Worm (Caenorhabditis elegans) whole organism, L3 larva: Measurements from ENCODE around the gene nadk-1.

ENCODE experiments used
- R02D3.7 ChIP-seq: fragments of 150-350 bp; optimal IDR thresholded peaks from 2 replicates; lab custom pipeline; 2014; ENCODE audit warnings: missing biosample characterization, missing genetic modification characterization
- ama-1 ChIP-seq: fragments of 150-350 bp; optimal IDR thresholded peaks from 2 replicates; lab custom pipeline; 2018
- ceh-28 ChIP-seq: fragments of 150-350 bp; optimal IDR thresholded peaks from 2 replicates; lab custom pipeline; 2014; ENCODE audit warnings: missing biosample characterization, missing genetic modification reagents, missing genetic modification characterization
- ceh-82 ChIP-seq: fragments of 150-350 bp; optimal IDR thresholded peaks from 2 replicates; lab custom pipeline; 2014; ENCODE audit warnings: missing biosample characterization, missing genetic modification characterization
- elt-1 ChIP-seq: fragments of 150-350 bp; optimal IDR thresholded peaks from 2 replicates; lab custom pipeline; 2014; ENCODE audit warnings: missing biosample characterization, missing genetic modification characterization
- elt-2 ChIP-seq: sonication (generic microtip); optimal IDR thresholded peaks from 2 replicates; lab custom pipeline; 2016; ENCODE audit warnings: missing genetic modification reagents, mild to moderate bottlenecking, missing genetic modification characterization, missing compliant biosample characterization
- elt-3 ChIP-seq, 3 experiments: fragments of 150-350 bp in 1 of 3; sonication (generic microtip) in 2 of 3; optimal IDR thresholded peaks; 2 replicates in 2 of 3; 4 replicates in 1 of 3; lab custom pipeline; 2014 to 2017; ENCODE audit warnings: missing biosample characterization in 3 of 3, missing genetic modification characterization in 3 of 3
- eor-1 ChIP-seq, 2 experiments: fragments of 150-350 bp; optimal IDR thresholded peaks; 2 replicates each; lab custom pipeline; 2014 to 2018; ENCODE audit warnings: missing biosample characterization in 2 of 2, missing genetic modification characterization in 2 of 2
- fkh-10 ChIP-seq: sonication (generic microtip); optimal IDR thresholded peaks from 2 replicates; lab custom pipeline; 2017; ENCODE audit warnings: missing biosample characterization, missing genetic modification reagents, missing genetic modification characterization
- fkh-2 ChIP-seq: fragments of 150-350 bp; optimal IDR thresholded peaks from 2 replicates; lab custom pipeline; 2014; ENCODE audit warnings: missing biosample characterization, missing genetic modification reagents, missing genetic modification characterization
- fos-1 ChIP-seq: fragments of 150-350 bp; optimal IDR thresholded peaks from 2 replicates; lab custom pipeline; 2014; ENCODE audit warnings: missing biosample characterization, missing genetic modification characterization
- jun-1 ChIP-seq: fragments of 150-350 bp; optimal IDR thresholded peaks from 2 replicates; lab custom pipeline; 2014; ENCODE audit warnings: missing biosample characterization, missing genetic modification reagents, missing genetic modification characterization
- lin-15B ChIP-seq: fragments of 150-350 bp; optimal IDR thresholded peaks from 2 replicates; lab custom pipeline; 2014; ENCODE audit warnings: missing biosample characterization, missing genetic modification characterization
- lin-39 ChIP-seq: fragments of 150-350 bp; optimal IDR thresholded peaks from 2 replicates; lab custom pipeline; 2018; ENCODE audit warnings: missing biosample characterization, missing genetic modification reagents, missing genetic modification characterization
- lsy-12 ChIP-seq: sonication (generic microtip); optimal IDR thresholded peaks from 2 replicates; lab custom pipeline; 2016; ENCODE audit warnings: mild to moderate bottlenecking, missing genetic modification characterization, missing compliant biosample characterization
- mdl-1 ChIP-seq: fragments of 150-350 bp; optimal IDR thresholded peaks from 2 replicates; lab custom pipeline; 2014; ENCODE audit warnings: missing biosample characterization, missing genetic modification characterization
- mml-1 ChIP-seq: fragments of 150-350 bp; sonication (generic microtip); optimal IDR thresholded peaks from 3 replicates; lab custom pipeline; 2014; ENCODE audit warnings: missing biosample characterization, missing genetic modification characterization
- nfya-1 ChIP-seq: sonication (generic microtip); optimal IDR thresholded peaks from 2 replicates; lab custom pipeline; 2017; ENCODE audit warnings: missing genetic modification characterization, mild to moderate bottlenecking, missing compliant biosample characterization, antibody characterized with exemption, moderate library complexity; ENCODE audit not compliant: insufficient read depth
- nhr-23 ChIP-seq: fragments of 150-350 bp; optimal IDR thresholded peaks from 2 replicates; lab custom pipeline; 2014; ENCODE audit warnings: missing biosample characterization, missing genetic modification reagents, missing genetic modification characterization
- nhr-25 ChIP-seq: sonication (generic microtip); optimal IDR thresholded peaks from 2 replicates; lab custom pipeline; 2017; ENCODE audit warnings: missing biosample characterization, missing genetic modification characterization
- nhr-43 ChIP-seq: sonication (generic microtip); optimal IDR thresholded peaks from 2 replicates; lab custom pipeline; 2016; ENCODE audit warnings: mild to moderate bottlenecking, missing genetic modification characterization, missing compliant biosample characterization; ENCODE audit not compliant: poor library complexity, severe bottlenecking
- nhr-67 ChIP-seq: fragments of 150-350 bp; optimal IDR thresholded peaks from 2 replicates; lab custom pipeline; 2014; ENCODE audit warnings: missing biosample characterization, missing genetic modification characterization
- nhr-76 ChIP-seq: fragments of 150-350 bp; sonication (generic microtip); optimal IDR thresholded peaks from 5 replicates; lab custom pipeline; 2014; ENCODE audit warnings: missing biosample characterization, missing genetic modification characterization
- pha-4 ChIP-seq: fragments of 150-350 bp; optimal IDR thresholded peaks from 2 replicates; lab custom pipeline; 2014; ENCODE audit warnings: missing biosample characterization, missing genetic modification reagents, missing genetic modification characterization
- pqm-1 ChIP-seq: fragments of 150-350 bp; optimal IDR thresholded peaks from 2 replicates; lab custom pipeline; 2017; ENCODE audit warnings: missing biosample characterization, missing genetic modification characterization, inconsistent platforms
- sea-2 ChIP-seq: fragments of 150-350 bp; sonication (generic microtip); optimal IDR thresholded peaks from 4 replicates; lab custom pipeline; 2014; ENCODE audit warnings: missing biosample characterization, missing genetic modification reagents, missing genetic modification characterization
- skn-1 ChIP-seq: fragments of 150-350 bp; optimal IDR thresholded peaks from 2 replicates; lab custom pipeline; 2014; ENCODE audit warnings: missing biosample characterization, missing genetic modification characterization
- unc-62 ChIP-seq: fragments of 150-350 bp; sonication (generic microtip); optimal IDR thresholded peaks from 4 replicates; lab custom pipeline; 2014; ENCODE audit warnings: missing biosample characterization, missing genetic modification reagents, missing genetic modification characterization
- ztf-4 ChIP-seq: fragments of 150-350 bp; optimal IDR thresholded peaks from 2 replicates; lab custom pipeline; 2014; ENCODE audit warnings: missing biosample characterization, missing genetic modification characterization

The nadk-1 gene

DNA sequence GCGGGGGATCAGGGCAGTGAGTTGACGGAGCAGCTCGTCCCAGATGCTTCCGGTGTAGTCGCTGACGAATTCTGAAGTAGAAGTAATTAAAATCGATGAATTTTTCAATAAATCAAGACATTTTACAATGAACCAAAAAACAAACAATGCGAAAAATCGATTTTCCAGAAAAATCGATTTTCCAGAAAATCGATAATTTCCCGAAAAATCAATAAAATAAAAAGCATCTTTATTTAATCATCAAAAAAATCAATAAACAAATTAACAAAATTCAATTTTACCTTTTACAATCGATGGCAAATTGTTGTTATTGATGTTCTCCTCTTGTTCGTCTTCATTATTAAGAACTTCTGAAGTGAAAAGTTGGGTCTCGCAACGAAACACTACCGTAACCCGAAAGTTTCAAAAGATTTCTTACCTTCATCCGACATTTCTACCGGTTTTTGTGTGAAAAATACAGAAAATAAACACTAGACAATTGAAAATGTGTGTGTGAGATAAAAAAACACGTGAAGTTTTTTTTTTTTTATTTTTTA lies 22.3 kb upstream of the nadk-1 start, which contains the start of gene clp-6:
Gene clp-6, minus strand, starts transcription at position 486 of the 536 bp plus-strand sequence.
- TF ChIP-seq ztf-4 (tag; lab: Kevin White, UChicago) = no peak
- peak; percentile 93 for TF ChIP-seq ceh-28 (tag; lab: Kevin White, UChicago)
- no peak for TF ChIP-seq eor-1 (tag; optimal IDR thresholded peaks at IDR 0.05; lab: Kevin White, UChicago)

DNA sequence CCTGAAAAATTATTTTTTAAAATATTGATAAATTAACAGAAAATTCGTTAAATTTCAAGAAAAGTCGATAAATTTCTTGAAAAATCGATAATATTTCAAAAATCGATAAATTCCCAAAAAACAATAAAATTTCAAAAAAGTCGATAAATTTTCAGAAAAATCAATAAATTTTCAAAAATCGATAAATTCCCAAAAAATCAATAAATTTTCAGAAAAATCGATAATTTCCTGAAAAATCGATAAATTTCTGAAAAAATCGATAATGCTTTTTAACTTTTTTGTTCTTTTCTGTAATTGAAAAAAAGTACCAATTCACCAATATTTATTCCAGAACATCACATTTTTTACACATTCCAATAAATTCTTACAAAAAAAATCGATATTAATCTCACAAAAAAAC lies 21.7 kb upstream of the nadk-1 start:
- peak; percentile 99 for TF ChIP-seq ceh-28 (tag; lab: Kevin White, UChicago)
- no peak for TF ChIP-seq lin-39
- no peak for TF ChIP-seq elt-2 (tag; lab: Kevin White, UChicago)

DNA sequence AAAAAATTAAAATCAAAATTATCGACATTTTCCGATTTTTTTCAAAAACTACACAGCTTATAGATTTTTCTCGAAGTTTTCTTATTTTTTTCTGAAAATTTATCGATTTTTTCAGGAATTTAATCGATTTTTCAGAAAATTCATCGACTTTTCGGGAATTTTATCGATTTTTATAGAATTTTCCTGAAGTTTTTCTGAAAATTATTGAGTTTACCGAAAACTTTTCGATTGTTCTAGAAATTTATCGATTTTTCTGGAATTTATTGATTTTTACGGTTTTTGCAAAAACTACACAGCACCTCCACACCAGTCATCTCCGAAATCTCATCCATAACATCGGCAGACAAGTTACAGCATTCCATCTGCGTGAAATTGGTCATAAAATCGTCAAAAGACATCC lies 19.2 kb upstream of the nadk-1 start:
- no peak for TF ChIP-seq fkh-10 (GFP tag; lab: Kevin White, UChicago)
- peak; percentile 84 for TF ChIP-seq ceh-28 (tag; lab: Kevin White, UChicago)

DNA sequence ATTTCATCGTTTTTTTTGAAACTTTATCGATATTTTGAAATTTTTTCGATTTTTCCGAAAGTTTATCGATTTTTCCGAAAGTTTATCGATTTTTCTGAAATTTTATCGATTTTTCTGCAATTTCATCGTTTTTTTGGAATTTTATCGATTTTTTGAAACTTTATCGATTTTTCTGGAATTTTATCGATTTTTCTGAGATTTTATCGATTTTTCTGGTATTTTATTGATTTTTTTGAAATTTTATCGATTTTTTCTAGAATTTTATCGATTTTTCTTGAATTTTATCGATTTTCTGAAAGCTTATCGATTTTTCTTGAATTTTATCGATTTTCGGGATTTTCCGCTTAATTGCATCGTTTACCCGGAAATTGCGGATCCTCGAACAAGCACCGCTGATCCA lies 13.4 kb upstream of the nadk-1 start:
- TF ChIP-seq pqm-1 (tag; lab: Kevin White, UChicago) (no peak), ceh-28 (tag; lab: Kevin White, UChicago) (peak; percentile 97)

DNA sequence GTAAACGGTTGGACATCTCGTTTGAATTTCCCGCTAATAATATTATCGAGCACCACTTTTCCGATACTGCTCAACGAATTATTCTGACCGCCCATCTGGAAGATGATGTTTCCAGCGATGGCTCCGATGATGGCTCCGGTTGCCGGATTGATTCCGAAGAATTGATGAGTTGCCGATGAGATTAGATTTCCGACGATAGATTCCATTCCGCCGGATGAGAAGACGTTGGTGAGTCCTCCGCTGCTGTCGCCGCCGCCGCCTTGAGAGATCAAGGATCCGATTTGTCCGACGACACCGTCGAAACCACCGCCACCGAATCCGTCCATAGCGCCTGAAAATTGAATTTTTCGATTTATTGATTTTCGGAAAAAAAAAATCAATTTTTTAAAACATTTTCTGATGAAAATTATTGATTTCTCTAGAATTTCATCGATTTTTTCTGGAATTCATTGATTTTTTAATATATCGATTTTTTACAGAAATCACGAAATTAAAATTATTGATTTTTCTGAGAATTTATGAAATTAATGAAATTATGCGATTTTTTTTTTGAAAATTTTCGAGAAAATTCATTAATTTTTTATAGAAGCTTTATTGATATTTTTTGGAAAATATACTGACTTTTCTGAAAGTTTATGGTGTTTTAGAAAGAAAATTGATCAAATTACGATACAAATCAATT lies 12.7 kb upstream of the nadk-1 start:
- TF ChIP-seq sea-2 (GFP tag; lab: Kevin White, UChicago) = no peak
- TF ChIP-seq ceh-28 (tag; lab: Kevin White, UChicago) = peak; percentile 68
- no peak for TF ChIP-seq lsy-12 (tag; lab: Kevin White, UChicago)
- no peak for TF ChIP-seq elt-1 (tag; lab: Kevin White, UChicago)
- TF ChIP-seq skn-1 (tag; lab: Kevin White, UChicago) = no peak
- no peak for TF ChIP-seq unc-62
- TF ChIP-seq nhr-67 (tag; lab: Kevin White, UChicago) = no peak
- no peak for TF ChIP-seq nhr-76 (tag; lab: Kevin White, UChicago)

DNA sequence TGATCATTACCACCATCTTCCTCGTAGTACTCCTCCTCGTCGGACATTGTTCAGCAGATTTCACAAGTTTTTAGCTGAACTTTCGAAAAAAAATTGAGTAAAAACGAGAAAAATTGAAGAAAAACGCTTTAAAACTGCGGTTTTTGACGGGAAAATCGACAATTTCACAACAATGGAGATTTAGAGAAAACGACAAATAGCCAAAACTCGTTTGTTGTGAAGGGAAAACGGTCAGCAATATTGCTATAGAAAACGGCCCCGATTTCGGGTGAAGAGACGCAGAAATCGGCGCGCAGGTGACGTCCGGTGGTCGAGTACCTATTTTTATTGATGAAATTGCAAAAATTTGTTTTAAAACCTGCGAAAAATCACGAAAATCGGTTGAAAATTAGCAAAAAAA lies 11.0 kb upstream of the nadk-1 start, which contains the start of gene clp-7:
Gene clp-7, minus strand, starts transcription at position 47 of the 400 bp plus-strand sequence.
- TF ChIP-seq R02D3.7 (tag; lab: Kevin White, UChicago) (no peak), eor-1 (tag; optimal IDR thresholded peaks at IDR 0.05; lab: Kevin White, UChicago) (no peak), nhr-25 (peak; percentile 1), nhr-23 (tag; lab: Kevin White, UChicago) (peak; percentile 30)

DNA sequence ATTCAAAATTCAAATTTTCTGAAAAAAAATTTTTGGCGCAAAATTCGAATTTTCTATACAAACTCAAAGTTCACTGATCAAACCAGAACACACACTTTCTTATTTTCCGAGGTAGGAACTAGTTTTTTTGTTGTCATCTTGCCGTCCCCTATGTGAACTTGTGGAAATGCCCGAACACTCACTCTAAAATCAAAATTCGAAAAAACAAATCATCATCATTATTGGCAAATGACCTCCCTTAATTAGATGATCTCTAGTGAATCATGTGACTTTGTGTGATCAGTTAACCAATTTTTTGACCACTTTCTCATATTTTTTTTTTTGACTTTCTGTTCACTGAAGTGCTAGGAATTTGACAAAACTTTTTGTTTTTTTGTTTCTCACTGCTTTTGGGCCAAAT lies 4.4 kb upstream of the nadk-1 start:
- TF ChIP-seq nhr-25 (peak; percentile 36), sea-2 (GFP tag; lab: Kevin White, UChicago) (no peak)

DNA sequence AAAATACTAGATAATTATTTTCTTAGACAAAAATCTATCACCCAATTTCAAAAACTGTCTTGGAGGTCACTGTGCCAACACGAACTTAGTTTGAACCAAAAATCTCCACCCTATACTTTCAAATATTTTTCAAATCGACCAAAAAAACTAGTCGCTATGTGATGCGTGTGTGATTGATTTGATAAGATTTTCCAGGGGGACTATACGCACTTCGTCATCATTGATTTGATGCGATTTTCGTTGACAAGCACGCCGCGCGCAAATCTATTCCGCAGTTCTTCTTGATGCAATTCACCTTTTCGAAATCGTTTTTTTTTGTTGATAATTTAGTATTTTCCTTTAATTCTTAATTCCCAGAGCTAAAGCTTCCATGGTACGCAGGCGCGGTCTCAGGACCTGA lies 3.4 kb upstream of the nadk-1 start:
- no peak for TF ChIP-seq unc-62
- peak; percentile 41 for TF ChIP-seq nhr-23 (tag; lab: Kevin White, UChicago)

DNA sequence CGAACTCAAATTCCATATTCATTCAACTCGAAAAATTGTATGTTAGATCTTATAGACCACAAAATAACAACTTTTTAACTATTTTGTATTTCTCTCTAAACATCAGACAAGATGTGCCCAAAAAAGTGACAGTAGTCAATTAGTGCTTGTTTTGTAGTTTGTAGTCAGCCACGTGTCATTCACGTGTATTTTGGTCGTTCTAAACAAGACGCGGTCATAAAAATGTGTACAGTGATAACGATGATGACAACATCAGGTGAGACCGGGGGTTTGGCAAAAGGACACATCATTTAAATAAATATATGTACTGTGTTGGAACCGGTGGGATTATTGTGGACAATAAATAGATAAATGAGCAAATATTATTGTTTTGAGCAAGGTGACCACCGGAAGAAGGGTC lies 2.7 kb upstream of the nadk-1 start:
- peak; percentile 49 for TF ChIP-seq nhr-23 (tag; lab: Kevin White, UChicago)
- peak; percentile 89 for TF ChIP-seq pqm-1 (tag; lab: Kevin White, UChicago)
- peak in 1 of 3 experiments; percentile 33 for TF ChIP-seq elt-3 (tag; optimal IDR thresholded peaks at IDR 0.05; lab: Kevin White, UChicago)
- peak; percentile 73 for TF ChIP-seq nhr-25
- TF ChIP-seq nhr-43 (tag; lab: Kevin White, UChicago) = peak; percentile 48
- TF ChIP-seq ceh-82 (tag; lab: Kevin White, UChicago) = no peak
- TF ChIP-seq pha-4 = peak; percentile 72
- peak; percentile 74 for TF ChIP-seq jun-1 (tag; lab: Kevin White, UChicago)
- peak; percentile 84 for TF ChIP-seq elt-2 (tag; lab: Kevin White, UChicago)
- no peak for TF ChIP-seq fkh-2
- TF ChIP-seq mdl-1 = peak; percentile 27
- peak; percentile 31 for TF ChIP-seq lsy-12 (tag; lab: Kevin White, UChicago)
- no peak for TF ChIP-seq lin-15B (tag; lab: Kevin White, UChicago)
- TF ChIP-seq ceh-28 (tag; lab: Kevin White, UChicago) = no peak
- TF ChIP-seq ama-1 = peak; percentile 18
- TF ChIP-seq nfya-1 (tag; lab: Kevin White, UChicago) = peak; percentile 22
- TF ChIP-seq fkh-10 (GFP tag; lab: Kevin White, UChicago) = no peak
- peak; percentile 73 for TF ChIP-seq mml-1 (tag; lab: Kevin White, UChicago)
- no peak for TF ChIP-seq fos-1 (tag; lab: Kevin White, UChicago)
- TF ChIP-seq, all 47 proteins: peak for 13
